Fruit fly (Drosophila melanogaster) whole organism, embryonic: Measurements from ENCODE around the gene Hand.

ENCODE experiments used
- CG10321 ChIP-seq: fragments of 200-800 bp; sonication (Bioruptor generic); IDR thresholded peaks from 2 replicates; pipeline ENCODE4 v1.3.6; 2022; ENCODE audit warnings: missing biosample characterization, missing genetic modification characterization
- CG13296 ChIP-seq: fragments of 200-800 bp; sonication (Bioruptor generic); optimal IDR thresholded peaks from 3 replicates; lab custom pipeline; 2018; ENCODE audit warnings: missing biosample characterization, mild to moderate bottlenecking, missing genetic modification characterization
- CG15269 ChIP-seq: fragments of 200-800 bp; sonication (Bioruptor generic); optimal IDR thresholded peaks from 2 replicates; lab custom pipeline; 2018; ENCODE audit warnings: missing biosample characterization, mild to moderate bottlenecking, missing genetic modification characterization, moderate library complexity
- CG15479 ChIP-seq: fragments of 200-800 bp; sonication (Bioruptor generic); optimal IDR thresholded peaks from 3 replicates; lab custom pipeline; 2019; ENCODE audit warnings: missing biosample characterization, mild to moderate bottlenecking, missing genetic modification characterization, moderate library complexity
- CG15601 ChIP-seq: fragments of 200-800 bp; sonication (Bioruptor generic); optimal IDR thresholded peaks from 3 replicates; lab custom pipeline; 2019; ENCODE audit warnings: missing biosample characterization, mild to moderate bottlenecking, missing genetic modification characterization, moderate library complexity
- CG17829 ChIP-seq: fragments of 200-800 bp; optimal IDR thresholded peaks from 2 replicates; lab custom pipeline; 2019; ENCODE audit warnings: missing biosample characterization, mild to moderate bottlenecking, missing genetic modification characterization, moderate library complexity
- CG2199 ChIP-seq: fragments of 200-800 bp; sonication (Bioruptor generic); IDR thresholded peaks from 3 replicates; pipeline ENCODE4 v1.3.6; 2022; ENCODE audit warnings: missing biosample characterization, missing genetic modification characterization
- CG2712 ChIP-seq: fragments of 200-800 bp; optimal IDR thresholded peaks from 3 replicates; lab custom pipeline; 2019; ENCODE audit warnings: missing biosample characterization, mild to moderate bottlenecking, missing genetic modification characterization, moderate library complexity
- CG2875 ChIP-seq: fragments of 200-800 bp; sonication (Bioruptor generic); optimal IDR thresholded peaks from 2 replicates; lab custom pipeline; 2017; ENCODE audit warnings: missing biosample characterization, mild to moderate bottlenecking, missing genetic modification characterization, missing genetic modification reagents
- CG31224 ChIP-seq: fragments of 200-800 bp; sonication (Bioruptor generic); IDR thresholded peaks from 2 replicates; pipeline ENCODE4 v1.3.6; 2022; ENCODE audit warnings: missing biosample characterization, missing genetic modification characterization
- CG33213 ChIP-seq: fragments of 200-800 bp; sonication (Bioruptor generic); optimal IDR thresholded peaks from 3 replicates; lab custom pipeline; 2016; ENCODE audit warnings: missing biosample characterization, missing genetic modification characterization
- CG4617 ChIP-seq: fragments of 200-800 bp; sonication (Bioruptor generic); optimal IDR thresholded peaks from 3 replicates; lab custom pipeline; 2016; ENCODE audit warnings: missing biosample characterization, missing genetic modification characterization, borderline replicate concordance
- CG4854 ChIP-seq: fragments of 200-800 bp; sonication (Bioruptor generic); optimal IDR thresholded peaks from 2 replicates; lab custom pipeline; 2016; ENCODE audit warnings: missing biosample characterization, missing genetic modification characterization, inconsistent platforms
- CG7372 ChIP-seq: fragments of 200-800 bp; sonication (Bioruptor generic); IDR thresholded peaks from 2 replicates; pipeline ENCODE4 v1.3.6; 2022; ENCODE audit warnings: missing biosample characterization, missing genetic modification characterization
- CG8290 ChIP-seq, 3 experiments: fragments of 200-800 bp; sonication (Bioruptor generic); optimal IDR thresholded peaks; 2 replicates each; lab custom pipeline; 2016 to 2019; ENCODE audit warnings: missing biosample characterization in 3 of 3, missing genetic modification characterization in 3 of 3, mild to moderate bottlenecking in 2 of 3, moderate library complexity in 1 of 3
- CG8388 ChIP-seq: fragments of 200-800 bp; sonication (Bioruptor generic); optimal IDR thresholded peaks from 2 replicates; lab custom pipeline; 2019; ENCODE audit warnings: missing biosample characterization, mild to moderate bottlenecking, missing genetic modification characterization, moderate library complexity
- CoRest ChIP-seq: fragments of 200-800 bp; sonication (Bioruptor generic); optimal IDR thresholded peaks from 3 replicates; lab custom pipeline; 2018; ENCODE audit warnings: missing biosample characterization, mild to moderate bottlenecking, missing genetic modification characterization, moderate library complexity
- CrebB ChIP-seq: fragments of 200-800 bp; sonication (Bioruptor generic); optimal IDR thresholded peaks from 3 replicates; lab custom pipeline; 2018; ENCODE audit warnings: missing biosample characterization, mild to moderate bottlenecking, missing genetic modification characterization
- Dll ChIP-seq: fragments of 200-800 bp; sonication (Bioruptor generic); IDR thresholded peaks from 4 replicates; pipeline ENCODE4 v1.3.6; 2022; ENCODE audit warnings: missing biosample characterization, missing genetic modification characterization; ENCODE audit not compliant: partially characterized antibody
- Hr3 ChIP-seq: fragments of 200-800 bp; sonication (Bioruptor generic); optimal IDR thresholded peaks from 3 replicates; lab custom pipeline; 2016; ENCODE audit warnings: missing biosample characterization, missing genetic modification characterization
- MESR4 ChIP-seq: fragments of 200-800 bp; sonication (Bioruptor generic); optimal IDR thresholded peaks from 2 replicates; lab custom pipeline; 2018; ENCODE audit warnings: missing biosample characterization, mild to moderate bottlenecking, missing genetic modification characterization, moderate library complexity
- Mes4 ChIP-seq: fragments of 200-800 bp; sonication (Bioruptor generic); optimal IDR thresholded peaks from 2 replicates; lab custom pipeline; 2016; ENCODE audit warnings: missing biosample characterization, missing genetic modification characterization
- Opbp ChIP-seq: fragments of 200-800 bp; sonication (Bioruptor generic); IDR thresholded peaks from 3 replicates; pipeline ENCODE4 v1.3.6; 2022; ENCODE audit warnings: missing biosample characterization, missing genetic modification characterization; ENCODE audit not compliant: partially characterized antibody
- Pdp1 ChIP-seq, 2 experiments: fragments of 200-800 bp; sonication (Bioruptor generic); optimal IDR thresholded peaks; 3 replicates each; lab custom pipeline; 2016; ENCODE audit warnings: missing biosample characterization in 2 of 2, missing genetic modification characterization in 2 of 2, mild to moderate bottlenecking in 1 of 2, moderate library complexity in 1 of 2
- Poxn ChIP-seq: fragments of 200-800 bp; sonication (Bioruptor generic); IDR thresholded peaks from 2 replicates; pipeline ENCODE4 v1.3.6; 2022; ENCODE audit warnings: missing biosample characterization, missing genetic modification characterization
- Ravus ChIP-seq: fragments of 200-800 bp; sonication (Bioruptor generic); IDR thresholded peaks from 2 replicates; pipeline ENCODE4 v1.3.6; 2022; ENCODE audit warnings: missing biosample characterization, missing genetic modification characterization
- Scr ChIP-seq: fragments of 200-800 bp; sonication (Bioruptor generic); IDR thresholded peaks from 2 replicates; pipeline ENCODE4 v1.3.6; 2022; ENCODE audit warnings: missing biosample characterization, missing genetic modification characterization; ENCODE audit not compliant: partially characterized antibody
- Ssrp ChIP-seq: fragments of 200-800 bp; sonication (Bioruptor generic); optimal IDR thresholded peaks from 2 replicates; lab custom pipeline; 2018; ENCODE audit warnings: missing biosample characterization, mild to moderate bottlenecking, missing genetic modification characterization, moderate library complexity
- Stat92E ChIP-seq, 3 experiments: fragments of >200 bp in 2 of 3; fragments of 200-800 bp in 1 of 3; sonication (Bioruptor generic) in 1 of 3; optimal IDR thresholded peaks; 2 replicates each; lab custom pipeline; 2017 to 2019; ENCODE audit warnings: missing biosample characterization in 3 of 3, missing genetic modification characterization in 3 of 3, mild to moderate bottlenecking in 1 of 3, moderate library complexity in 1 of 3
- Taf1 ChIP-seq: fragments of 200-800 bp; sonication (Bioruptor generic); IDR thresholded peaks from 2 replicates; pipeline ENCODE4 v1.3.6; 2022; ENCODE audit warnings: missing biosample characterization, missing genetic modification characterization
- ato ChIP-seq: fragments of 200-800 bp; sonication (Bioruptor generic); IDR thresholded peaks from 2 replicates; pipeline ENCODE4 v1.3.6; 2022; ENCODE audit warnings: missing biosample characterization, missing genetic modification characterization; ENCODE audit not compliant: partially characterized antibody
- cg ChIP-seq: fragments of 200-800 bp; sonication (Bioruptor generic); optimal IDR thresholded peaks from 3 replicates; lab custom pipeline; 2019; ENCODE audit warnings: missing biosample characterization, mild to moderate bottlenecking, missing genetic modification characterization, moderate library complexity
- fu2 ChIP-seq: fragments of 200-800 bp; sonication (Bioruptor generic); optimal IDR thresholded peaks from 2 replicates; lab custom pipeline; 2016; ENCODE audit warnings: missing biosample characterization, missing genetic modification characterization
- gcm ChIP-seq: fragments of 200-800 bp; sonication (Bioruptor generic); optimal IDR thresholded peaks from 2 replicates; lab custom pipeline; 2019; ENCODE audit warnings: missing biosample characterization, mild to moderate bottlenecking, missing genetic modification characterization, moderate library complexity
- gem ChIP-seq: fragments of 200-800 bp; sonication (Bioruptor generic); optimal IDR thresholded peaks from 2 replicates; lab custom pipeline; 2019; ENCODE audit warnings: missing biosample characterization, mild to moderate bottlenecking, missing genetic modification characterization, moderate library complexity
- grau ChIP-seq: fragments of 200-800 bp; optimal IDR thresholded peaks from 3 replicates; lab custom pipeline; 2019; ENCODE audit warnings: missing biosample characterization, mild to moderate bottlenecking, missing genetic modification characterization, moderate library complexity
- gsb-n ChIP-seq: fragments of 200-800 bp; sonication (Bioruptor generic); optimal IDR thresholded peaks from 3 replicates; lab custom pipeline; 2018; ENCODE audit warnings: missing biosample characterization, mild to moderate bottlenecking, missing genetic modification characterization
- ham ChIP-seq: fragments of 200-800 bp; sonication (Bioruptor generic); IDR thresholded peaks from 2 replicates; pipeline ENCODE4 v1.3.6; 2022; ENCODE audit warnings: missing biosample characterization, missing genetic modification characterization
- hb ChIP-seq: fragments of 200-800 bp; sonication (Bioruptor generic); IDR thresholded peaks from 3 replicates; pipeline ENCODE4 v1.3.6; 2022; ENCODE audit warnings: missing biosample characterization, missing genetic modification characterization; ENCODE audit not compliant: partially characterized antibody
- jumu ChIP-seq: fragments of 200-800 bp; sonication (Bioruptor generic); optimal IDR thresholded peaks from 3 replicates; lab custom pipeline; 2016; ENCODE audit warnings: missing biosample characterization, missing genetic modification characterization
- mld ChIP-seq: fragments of 200-800 bp; sonication (Bioruptor generic); IDR thresholded peaks from 3 replicates; pipeline ENCODE4 v1.3.6; 2022; ENCODE audit warnings: missing biosample characterization, missing genetic modification characterization; ENCODE audit not compliant: partially characterized antibody
- phol ChIP-seq: fragments of 200-800 bp; sonication (Bioruptor generic); optimal IDR thresholded peaks from 3 replicates; lab custom pipeline; 2018; ENCODE audit warnings: missing biosample characterization, mild to moderate bottlenecking, missing genetic modification characterization, moderate library complexity
- prd ChIP-seq, 3 experiments: fragments of >200 bp in 2 of 3; fragments of 200-800 bp in 1 of 3; sonication (Bioruptor generic) in 1 of 3; optimal IDR thresholded peaks in 2 of 3; IDR thresholded peaks in 1 of 3; 2 replicates in 2 of 3; 3 replicates in 1 of 3; pipeline versions ENCODE4 v1.3.6 to Lab custom; 2017 to 2022; ENCODE audit warnings: missing biosample characterization in 1 of 3, missing genetic modification characterization in 1 of 3
- sima ChIP-seq: fragments of 200-800 bp; sonication (Bioruptor generic); optimal IDR thresholded peaks from 2 replicates; lab custom pipeline; 2016; ENCODE audit warnings: missing biosample characterization, missing genetic modification characterization
- slbo ChIP-seq: fragments of 200-800 bp; sonication (Bioruptor generic); IDR thresholded peaks from 2 replicates; pipeline ENCODE4 v1.3.6; 2022; ENCODE audit warnings: missing biosample characterization, missing genetic modification characterization
- sug ChIP-seq: fragments of 200-800 bp; optimal IDR thresholded peaks from 2 replicates; lab custom pipeline; 2019; ENCODE audit warnings: missing biosample characterization, mild to moderate bottlenecking, missing genetic modification characterization, moderate library complexity
- tgo ChIP-seq: fragments of 200-800 bp; sonication (Bioruptor generic); IDR thresholded peaks from 3 replicates; pipeline ENCODE4 v1.3.6; 2022; ENCODE audit warnings: missing biosample characterization, missing genetic modification characterization
- tna ChIP-seq: fragments of 200-800 bp; sonication (Bioruptor generic); IDR thresholded peaks from 2 replicates; pipeline ENCODE4 v1.3.6; 2022; ENCODE audit warnings: missing biosample characterization, missing genetic modification characterization; ENCODE audit not compliant: partially characterized antibody

Gene Hand

dm6 chr2L:10298306-10298705 lies 3.1 kb upstream of the Hand start (continued):
- TF ChIP-seq jumu (peak; percentile 26), Opbp (GFP tag; lab: Robert Waterston, UW) (peak; percentile 90; the same call in 2 of the 3 replicates), prd (optimal IDR thresholded peaks at IDR 0.05; lab: Kevin White, UChicago) (no peak), prd (GFP tag; IDR thresholded peaks at IDR 0.05; lab: Robert Waterston, UW) (no peak; the same call in 2 of the 3 replicates), ham (no peak), Pdp1 (GFP tag; optimal IDR thresholded peaks at IDR 0.05; lab: Kevin White, UChicago) (peak in 1 of 2 experiments; percentile 78), CG15269 (no peak), CG13296 (GFP tag; lab: Kevin White, UChicago) (no peak), CG2199 (GFP tag; lab: Robert Waterston, UW) (peak; percentile 98), CG17829 (tag; lab: Kevin White, UChicago) (peak; percentile 8), Dll (GFP tag; lab: Robert Waterston, UW) (no peak), fu2 (GFP tag; lab: Kevin White, UChicago) (no peak), CG33213 (GFP tag; lab: Kevin White, UChicago) (peak; percentile 5), cg (GFP tag; lab: Kevin White, UChicago) (no peak), sug (tag; lab: Kevin White, UChicago) (peak; percentile 42), sima (no peak), CG2712 (peak; percentile 26), CG15479 (GFP tag; lab: Kevin White, UChicago) (no peak), CG10321 (GFP tag; lab: Robert Waterston, UW) (no peak), gem (tag; lab: Kevin White, UChicago) (no peak), tna (GFP tag; lab: Robert Waterston, UW) (peak; percentile 60), Taf1 (GFP tag; lab: Robert Waterston, UW) (no peak), hb (peak; percentile 88; the same call in 2 of the 3 replicates), gsb-n (tag; lab: Kevin White, UChicago) (no peak), CG8388 (GFP tag; lab: Kevin White, UChicago) (no peak), CG2875 (no peak), Hr3 (GFP tag; lab: Kevin White, UChicago) (no peak), CrebB (tag; lab: Kevin White, UChicago) (no peak), Stat92E (GFP tag; optimal IDR thresholded peaks at IDR 0.05; lab: Kevin White, UChicago) (no peak), CG4617 (GFP tag; lab: Kevin White, UChicago) (peak; percentile 62), MESR4 (GFP tag; lab: Kevin White, UChicago) (peak; percentile 25), CG8290 (GFP tag; optimal IDR thresholded peaks at IDR 0.05; lab: Kevin White, UChicago) (peak; percentile 98), CG8290 (tag; optimal IDR thresholded peaks at IDR 0.05; lab: Kevin White, UChicago) (peak; percentile 87 to 91), slbo (GFP tag; lab: Robert Waterston, UW) (no peak), gcm (GFP tag; lab: Kevin White, UChicago) (no peak), phol (tag; lab: Kevin White, UChicago) (peak; percentile 9), mld (GFP tag; lab: Robert Waterston, UW) (no peak), Ssrp (no peak), CG7372 (GFP tag; lab: Robert Waterston, UW) (no peak), CG4854 (GFP tag; lab: Kevin White, UChicago) (no peak), CG15601 (tag; lab: Kevin White, UChicago) (peak; percentile 22), ato (GFP tag; lab: Robert Waterston, UW) (peak; percentile 71), Poxn (no peak), CG31224 (GFP tag; lab: Robert Waterston, UW) (no peak), tgo (no peak), Ravus (GFP tag; lab: Robert Waterston, UW) (no peak), grau (tag; lab: Kevin White, UChicago) (peak; percentile 24), CoRest (peak; percentile 51), Mes4 (GFP tag; lab: Kevin White, UChicago) (no peak), Scr (GFP tag; lab: Robert Waterston, UW) (peak; percentile 44; the same call in 1 of the 2 replicates)
